Fruit fly (Drosophila melanogaster): Measurements from ENCODE around the gene CG33270.

DNA sequence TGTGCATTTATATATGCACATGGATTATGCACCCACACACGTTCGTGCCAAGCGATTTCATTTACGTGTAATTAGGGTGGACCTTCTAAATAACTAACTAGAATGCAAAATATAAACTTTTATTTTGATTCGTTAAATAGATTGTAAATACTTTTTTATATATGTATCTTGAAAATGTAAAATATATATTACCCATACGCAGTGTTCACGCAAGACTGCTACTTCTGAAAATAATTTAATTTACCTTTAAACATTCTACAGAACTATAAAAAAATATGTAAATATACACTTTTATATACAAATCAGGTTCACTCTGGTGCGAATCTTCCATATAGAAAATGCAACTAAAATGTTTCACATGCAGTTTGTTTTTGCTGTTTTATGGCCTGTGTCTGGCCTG, 15.4 kb upstream of the CG33270 start:
- no peak for TF ChIP-seq ssp (GFP tag; IDR thresholded peaks at IDR 0.05)
- no peak for TF ChIP-seq CG4854 (GFP tag; optimal IDR thresholded peaks at IDR 0.05)
- no peak for TF ChIP-seq trem (tag; optimal IDR thresholded peaks at IDR 0.05)

Data from whole organism, embryonic.